Worm (Caenorhabditis elegans) whole organism, L1 larva: Measurements from ENCODE around the gene EGAP1.1.
A peak's percentile ranks its signal among the peaks of the same experiment; 100 is the strongest.

Source experiments
- C16A3.4 ChIP-seq: fragments of 150-350 bp; optimal IDR thresholded peaks from 2 replicates; lab custom pipeline; 2014; ENCODE audit warnings: missing biosample characterization, missing genetic modification characterization
- F16B12.6 ChIP-seq: fragments of 150-350 bp; optimal IDR thresholded peaks from 2 replicates; lab custom pipeline; 2014; ENCODE audit warnings: missing biosample characterization, missing genetic modification characterization
- Y116A8C.19 ChIP-seq: sonication (generic microtip); optimal IDR thresholded peaks from 2 replicates; lab custom pipeline; 2016; ENCODE audit warnings: missing compliant biosample characterization, missing genetic modification characterization, borderline replicate concordance
- aha-1 ChIP-seq: fragments of 150-350 bp; optimal IDR thresholded peaks from 2 replicates; lab custom pipeline; 2014; ENCODE audit warnings: missing biosample characterization, missing genetic modification characterization
- aly-2 ChIP-seq: fragments of 150-350 bp; optimal IDR thresholded peaks from 2 replicates; lab custom pipeline; 2014; ENCODE audit warnings: missing biosample characterization, missing genetic modification characterization
- blmp-1 ChIP-seq: fragments of 150-350 bp; optimal IDR thresholded peaks from 2 replicates; lab custom pipeline; 2014; ENCODE audit warnings: missing biosample characterization, missing genetic modification characterization
- egl-13 ChIP-seq: sonication (generic microtip); optimal IDR thresholded peaks from 2 replicates; lab custom pipeline; 2016; ENCODE audit warnings: missing genotype, missing genetic modification reagents, missing genetic modification characterization, missing compliant biosample characterization
- egl-27 ChIP-seq, 2 experiments: fragments of 150-350 bp in 1 of 2; sonication (generic microtip); optimal IDR thresholded peaks; 3 replicates each; lab custom pipeline; 2017 to 2018; ENCODE audit warnings: missing biosample characterization in 2 of 2, missing genetic modification characterization in 2 of 2, missing genetic modification reagents in 2 of 2
- elt-3 ChIP-seq, 6 experiments: fragments of 150-350 bp in 1 of 6; sonication (generic microtip); optimal IDR thresholded peaks; 2 replicates each; lab custom pipeline; 2017 to 2018; ENCODE audit warnings: missing biosample characterization in 6 of 6, missing genetic modification characterization in 6 of 6, inconsistent platforms in 1 of 6
- fkh-8 ChIP-seq: sonication (generic microtip); optimal IDR thresholded peaks from 2 replicates; lab custom pipeline; 2016; ENCODE audit warnings: mild to moderate bottlenecking, missing genetic modification characterization, missing compliant biosample characterization
- grh-1 ChIP-seq: fragments of 200-800 bp; sonication (Bioruptor generic); IDR thresholded peaks from 2 replicates; pipeline ENCODE4 v1.3.6; 2022; ENCODE audit warnings: missing genetic modification reagents, missing genetic modification characterization, missing compliant biosample characterization
- hlh-17 ChIP-seq: fragments of 200-800 bp; sonication (Bioruptor generic); optimal IDR thresholded peaks from 2 replicates; lab custom pipeline; 2018; ENCODE audit warnings: missing genetic modification characterization, mild to moderate bottlenecking, missing compliant biosample characterization, moderate library complexity, borderline replicate concordance
- hlh-4 ChIP-seq: sonication (generic microtip); optimal IDR thresholded peaks from 2 replicates; lab custom pipeline; 2016; ENCODE audit warnings: mild to moderate bottlenecking, missing genetic modification characterization, missing compliant biosample characterization
- irx-1 ChIP-seq: sonication (generic microtip); optimal IDR thresholded peaks from 2 replicates; lab custom pipeline; 2016; ENCODE audit warnings: missing genetic modification characterization, missing compliant biosample characterization
- lin-13 ChIP-seq: fragments of 150-350 bp; optimal IDR thresholded peaks from 2 replicates; lab custom pipeline; 2014; ENCODE audit warnings: missing biosample characterization, missing genetic modification reagents, missing genetic modification characterization
- lin-35 ChIP-seq, 2 experiments: fragments of 150-350 bp; optimal IDR thresholded peaks; 2 replicates each; lab custom pipeline; 2014; ENCODE audit warnings: missing biosample characterization in 2 of 2, missing genetic modification characterization in 2 of 2, missing genetic modification reagents in 2 of 2
- lin-39 ChIP-seq: fragments of 150-350 bp; optimal IDR thresholded peaks from 2 replicates; lab custom pipeline; 2014; ENCODE audit warnings: missing biosample characterization, missing genetic modification reagents, missing genetic modification characterization
- lir-3 ChIP-seq: sonication (generic microtip); optimal IDR thresholded peaks from 2 replicates; lab custom pipeline; 2016; ENCODE audit warnings: mild to moderate bottlenecking, missing genetic modification characterization, moderate library complexity, missing compliant biosample characterization; ENCODE audit not compliant: poor library complexity
- lsy-2 ChIP-seq, 2 experiments: fragments of 150-350 bp; optimal IDR thresholded peaks; 2 replicates each; lab custom pipeline; 2014; ENCODE audit warnings: missing biosample characterization in 2 of 2, missing genetic modification characterization in 2 of 2
- mdl-1 ChIP-seq, 2 experiments: fragments of 150-350 bp; optimal IDR thresholded peaks; 2 replicates each; lab custom pipeline; 2014 to 2017; ENCODE audit warnings: missing biosample characterization in 2 of 2, missing genetic modification characterization in 2 of 2, inconsistent platforms in 1 of 2
- mef-2 ChIP-seq: fragments of 150-350 bp; optimal IDR thresholded peaks from 2 replicates; lab custom pipeline; 2014; ENCODE audit warnings: missing biosample characterization, missing genetic modification characterization
- mep-1 ChIP-seq: fragments of 150-350 bp; optimal IDR thresholded peaks from 2 replicates; lab custom pipeline; 2014; ENCODE audit warnings: missing biosample characterization, missing genetic modification characterization
- nhr-12 ChIP-seq: sonication (generic microtip); optimal IDR thresholded peaks from 2 replicates; lab custom pipeline; 2017; ENCODE audit warnings: missing biosample characterization, missing genetic modification characterization
- nhr-19 ChIP-seq: fragments of 200-800 bp; sonication (Bioruptor generic); conservative IDR thresholded peaks from 2 replicates; pipeline ENCODE4 v1.3.6; 2022; ENCODE audit warnings: missing genetic modification characterization, missing compliant biosample characterization
- nhr-20 ChIP-seq: sonication (generic microtip); optimal IDR thresholded peaks from 2 replicates; lab custom pipeline; 2016; ENCODE audit warnings: mild to moderate bottlenecking, missing genetic modification characterization, missing compliant biosample characterization
- nhr-237 ChIP-seq: fragments of 150-350 bp; optimal IDR thresholded peaks from 2 replicates; lab custom pipeline; 2014; ENCODE audit warnings: missing biosample characterization, missing genetic modification characterization
- nhr-47 ChIP-seq: sonication (generic microtip); optimal IDR thresholded peaks from 2 replicates; lab custom pipeline; 2016; ENCODE audit warnings: mild to moderate bottlenecking, missing genetic modification characterization, moderate library complexity, missing compliant biosample characterization
- nhr-85 ChIP-seq: sonication (generic microtip); peaks from one replicate; lab custom pipeline; 2016; ENCODE audit warnings: missing genetic modification characterization, inconsistent platforms, missing compliant biosample characterization
- nhr-90 ChIP-seq: sonication (generic microtip); optimal IDR thresholded peaks from 2 replicates; lab custom pipeline; 2016; ENCODE audit warnings: mild to moderate bottlenecking, missing genetic modification characterization, missing compliant biosample characterization; ENCODE audit not compliant: poor library complexity
- pag-3 ChIP-seq: sonication (generic microtip); optimal IDR thresholded peaks from 2 replicates; lab custom pipeline; 2017; ENCODE audit warnings: missing genetic modification characterization, mild to moderate bottlenecking, missing compliant biosample characterization, antibody characterized with exemption, borderline replicate concordance; ENCODE audit not compliant: insufficient read depth
- rnt-1 ChIP-seq: sonication (generic microtip); optimal IDR thresholded peaks from 2 replicates; lab custom pipeline; 2016; ENCODE audit warnings: mild to moderate bottlenecking, missing genetic modification characterization, moderate library complexity, missing compliant biosample characterization
- skn-1 ChIP-seq: fragments of 150-350 bp; optimal IDR thresholded peaks from 2 replicates; lab custom pipeline; 2014; ENCODE audit warnings: missing biosample characterization, missing genetic modification characterization
- snpc-4 ChIP-seq: fragments of 150-350 bp; optimal IDR thresholded peaks from 2 replicates; lab custom pipeline; 2014; ENCODE audit warnings: missing biosample characterization, missing genetic modification characterization
- snu-23 ChIP-seq: sonication (generic microtip); optimal IDR thresholded peaks from 2 replicates; lab custom pipeline; 2016; ENCODE audit warnings: missing genetic modification characterization, missing compliant biosample characterization
- sox-4 ChIP-seq: sonication (generic microtip); optimal IDR thresholded peaks from 2 replicates; lab custom pipeline; 2016; ENCODE audit warnings: missing genetic modification characterization, missing compliant biosample characterization
- sup-37 ChIP-seq: fragments of 200-800 bp; sonication (Bioruptor generic); optimal IDR thresholded peaks from 2 replicates; lab custom pipeline; 2018; ENCODE audit warnings: mild to moderate bottlenecking, missing genetic modification characterization, missing compliant biosample characterization
- swsn-7 ChIP-seq: sonication (generic microtip); optimal IDR thresholded peaks from 2 replicates; lab custom pipeline; 2016; ENCODE audit warnings: missing genetic modification characterization, missing compliant biosample characterization
- tbx-2 ChIP-seq: sonication (generic microtip); optimal IDR thresholded peaks from 2 replicates; lab custom pipeline; 2016; ENCODE audit warnings: missing genetic modification characterization, missing compliant biosample characterization
- tlp-1 ChIP-seq: fragments of 150-350 bp; optimal IDR thresholded peaks from 2 replicates; lab custom pipeline; 2014; ENCODE audit warnings: missing biosample characterization, missing genetic modification characterization
- unc-130 ChIP-seq: fragments of 150-350 bp; optimal IDR thresholded peaks from 2 replicates; lab custom pipeline; 2017; ENCODE audit warnings: missing biosample characterization, missing genetic modification characterization, inconsistent platforms
- unc-62 ChIP-seq: fragments of 150-350 bp; optimal IDR thresholded peaks from 2 replicates; lab custom pipeline; 2014; ENCODE audit warnings: missing biosample characterization, missing genetic modification reagents, missing genetic modification characterization
- unc-86 ChIP-seq: sonication (generic microtip); optimal IDR thresholded peaks from 2 replicates; lab custom pipeline; 2016; ENCODE audit warnings: missing genetic modification characterization, missing compliant biosample characterization
- unc-98 ChIP-seq: fragments of 200-800 bp; sonication (Bioruptor generic); IDR thresholded peaks from 2 replicates; pipeline ENCODE4 v1.3.6; 2022; ENCODE audit warnings: missing genetic modification characterization, missing compliant biosample characterization
- vab-15 ChIP-seq: sonication (generic microtip); optimal IDR thresholded peaks from 2 replicates; lab custom pipeline; 2017; ENCODE audit warnings: missing genotype, mild to moderate bottlenecking, missing genetic modification characterization, missing compliant biosample characterization
- xbp-1 ChIP-seq: sonication (generic microtip); optimal IDR thresholded peaks from 2 replicates; lab custom pipeline; 2016; ENCODE audit warnings: missing genetic modification characterization, missing compliant biosample characterization
- zag-1 ChIP-seq: fragments of 150-350 bp; optimal IDR thresholded peaks from 2 replicates; lab custom pipeline; 2014; ENCODE audit warnings: missing biosample characterization, missing genetic modification characterization
- ztf-11 ChIP-seq, 2 experiments: sonication (generic microtip); optimal IDR thresholded peaks; 2 replicates each; lab custom pipeline; 2016 to 2017; ENCODE audit warnings: missing genetic modification characterization in 2 of 2, missing biosample characterization in 1 of 2, missing compliant biosample characterization in 1 of 2
- ztf-4 ChIP-seq: fragments of 150-350 bp; optimal IDR thresholded peaks from 2 replicates; lab custom pipeline; 2014; ENCODE audit warnings: missing biosample characterization, missing genetic modification characterization

EGAP1.1 gene

ce11 chrIII:5921067-5921678, 15.8 kb downstream of the EGAP1.1 start (continued):
- no peak for TF ChIP-seq lir-3 (tag; lab: Kevin White, UChicago)
- TF ChIP-seq blmp-1 (tag; lab: Kevin White, UChicago) = peak; percentile 59
- TF ChIP-seq nhr-47 = peak; percentile 44
- peak; percentile 69 for TF ChIP-seq nhr-20 (tag; lab: Kevin White, UChicago)
- no peak for TF ChIP-seq unc-86
- no peak for TF ChIP-seq tlp-1 (tag; lab: Kevin White, UChicago)
- TF ChIP-seq hlh-17 (GFP tag; lab: Kevin White, UChicago) = no peak
- peak; percentile 42 to 96 (median 93) for TF ChIP-seq elt-3 (tag; optimal IDR thresholded peaks at IDR 0.05; lab: Kevin White, UChicago)
- TF ChIP-seq snpc-4 = no peak
- TF ChIP-seq lin-39 (tag; lab: Kevin White, UChicago) = no peak
- no peak for TF ChIP-seq unc-62 (GFP tag; lab: Kevin White, UChicago)
- TF ChIP-seq rnt-1 (tag; lab: Kevin White, UChicago) = no peak
- no peak for TF ChIP-seq egl-27 (tag; optimal IDR thresholded peaks at IDR 0.05; lab: Kevin White, UChicago)
- no peak for TF ChIP-seq irx-1
- no peak for TF ChIP-seq hlh-4 (tag; lab: Kevin White, UChicago)
- TF ChIP-seq ztf-4 = peak; percentile 7
- TF ChIP-seq skn-1 (tag; lab: Kevin White, UChicago) = no peak
- no peak for TF ChIP-seq Y116A8C.19 (tag; lab: Kevin White, UChicago)
- TF ChIP-seq sup-37 = no peak
- TF ChIP-seq mdl-1 (tag; optimal IDR thresholded peaks at IDR 0.05; lab: Kevin White, UChicago) = peak in 1 of 2 experiments; percentile 67
- TF ChIP-seq F16B12.6 (tag; lab: Kevin White, UChicago) = no peak
- no peak for TF ChIP-seq mef-2
- no peak for TF ChIP-seq zag-1 (tag; lab: Kevin White, UChicago)
- peak; percentile 54 for TF ChIP-seq nhr-19 (GFP tag; lab: Robert Waterston, UW)
- TF ChIP-seq pag-3 (tag; lab: Kevin White, UChicago) = no peak
- no peak for TF ChIP-seq nhr-12 (tag; lab: Kevin White, UChicago)
- peak; percentile 65 for TF ChIP-seq snu-23
- no peak for TF ChIP-seq sox-4 (tag; lab: Kevin White, UChicago)
- TF ChIP-seq grh-1 (GFP tag; lab: Robert Waterston, UW) = peak; percentile 81
- no peak for TF ChIP-seq nhr-237 (tag; lab: Kevin White, UChicago)
- no peak for TF ChIP-seq egl-13
- TF ChIP-seq swsn-7 = no peak
- no peak for TF ChIP-seq unc-130
- TF ChIP-seq fkh-8 (tag; lab: Kevin White, UChicago) = no peak
- TF ChIP-seq aly-2 (tag; lab: Kevin White, UChicago) = no peak
- no peak for TF ChIP-seq aha-1
- TF ChIP-seq lsy-2 (tag; optimal IDR thresholded peaks at IDR 0.05; lab: Kevin White, UChicago) = no peak
- no peak for TF ChIP-seq unc-98

- no peak for TF ChIP-seq ztf-11 (tag; optimal IDR thresholded peaks at IDR 0.05; lab: Kevin White, UChicago)
- TF ChIP-seq nhr-90 (tag; lab: Kevin White, UChicago) = peak; percentile 77
- TF ChIP-seq snu-23 = peak; percentile 75
- TF ChIP-seq xbp-1 (tag; lab: Kevin White, UChicago) = peak; percentile 45
- peak; percentile 39 for TF ChIP-seq ztf-4
- peak; percentile 22 for TF ChIP-seq lir-3 (tag; lab: Kevin White, UChicago)
- TF ChIP-seq snpc-4 = no peak
- peak; percentile 91 for TF ChIP-seq nhr-20 (tag; lab: Kevin White, UChicago)
- TF ChIP-seq vab-15 (tag; lab: Kevin White, UChicago) = peak; percentile 76
- peak; percentile 4 for TF ChIP-seq C16A3.4
- no peak for TF ChIP-seq nhr-12 (tag; lab: Kevin White, UChicago)
- TF ChIP-seq irx-1 = peak; percentile 19
- peak; percentile 7 for TF ChIP-seq lin-13 (GFP tag; lab: Kevin White, UChicago)
- TF ChIP-seq lin-35 (GFP tag; optimal IDR thresholded peaks at IDR 0.05; lab: Kevin White, UChicago) = peak in 1 of 2 experiments; percentile 77
- TF ChIP-seq aly-2 (tag; lab: Kevin White, UChicago) = no peak
- peak; percentile 78 for TF ChIP-seq nhr-19 (GFP tag; lab: Robert Waterston, UW)
- peak; percentile 67 for TF ChIP-seq unc-130
- TF ChIP-seq zag-1 (tag; lab: Kevin White, UChicago) = no peak
- TF ChIP-seq blmp-1 (tag; lab: Kevin White, UChicago) = peak; percentile 94
- TF ChIP-seq skn-1 (tag; lab: Kevin White, UChicago) = peak; percentile 4
- TF ChIP-seq tbx-2 (tag; lab: Kevin White, UChicago) = peak; percentile 74
- TF ChIP-seq grh-1 (GFP tag; lab: Robert Waterston, UW) = peak; percentile 71
- TF ChIP-seq elt-3 (tag; optimal IDR thresholded peaks at IDR 0.05; lab: Kevin White, UChicago) = peak in 5 of 6 experiments; percentile 83 to 96 (median 93)
- peak; percentile 17 for TF ChIP-seq swsn-7
- TF ChIP-seq mdl-1 (tag; optimal IDR thresholded peaks at IDR 0.05; lab: Kevin White, UChicago) = peak in 1 of 2 experiments; percentile 92
- TF ChIP-seq unc-62 (GFP tag; lab: Kevin White, UChicago) = no peak
- TF ChIP-seq mep-1 (tag; lab: Kevin White, UChicago) = peak; percentile 48
- peak; percentile 96 for TF ChIP-seq nhr-85 (tag; lab: Kevin White, UChicago)
Observed at ce11 chrIII:5919799-5920387, 17.1 kb downstream of the EGAP1.1 start, which contains the start of the genes tdo-2 and C28H8.2. Gene tdo-2 (minus strand): TSS chrIII:5919955. Gene C28H8.2 (plus strand): TSS chrIII:5920322.
